Fruit fly (Drosophila melanogaster) ovary, adult (tissue): Measurements from ENCODE around the gene CG42359.

Source experiments
- CG17801 ChIP-seq: fragments of 200-800 bp; optimal IDR thresholded peaks from 2 replicates; lab custom pipeline; 2019; ENCODE audit warnings: missing biosample characterization, mild to moderate bottlenecking, missing genetic modification characterization, moderate library complexity; ENCODE audit not compliant: partially characterized antibody

The CG42359 gene

DNA sequence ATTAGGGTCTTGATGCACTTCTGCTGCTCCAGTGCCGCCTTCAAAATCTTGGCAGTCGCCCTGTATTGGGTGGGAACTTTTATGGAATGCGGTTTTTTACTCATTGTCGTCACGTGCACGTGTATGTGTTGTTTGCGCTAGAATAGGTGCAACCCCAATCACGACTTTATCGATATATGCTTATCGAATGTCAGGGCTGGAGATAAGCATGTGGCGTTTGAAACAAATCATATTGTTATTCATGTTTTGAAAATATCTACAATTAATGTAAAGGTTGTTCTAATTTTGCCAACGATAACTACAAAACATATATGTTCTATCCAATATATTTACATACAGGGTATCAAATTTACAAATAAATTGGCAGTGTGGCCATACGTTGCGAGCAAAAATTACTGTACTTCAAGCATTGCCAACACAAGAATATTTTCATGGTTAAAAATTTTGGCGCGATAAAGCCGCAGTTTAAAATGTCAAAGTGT lies at the start of gene CG42359, which contains the start of gene Nsun5:
Gene CG42359 (minus strand): TSS at position 166 of the 482 bp plus-strand sequence.
Gene Nsun5 (minus strand): TSS at position 166 of the 482 bp plus-strand sequence.
- TF ChIP-seq CG17801: peak; percentile 87

- peak; percentile 97 for TF ChIP-seq CG17801
These were observed 49.7 kb upstream of the CG42359 start, which contains the start of gene cry for dm6 chr3R:19211778-19212177. cry (plus strand) TSS chr3R:19212154.

- no peak for TF ChIP-seq CG17801
These were observed 27.9 kb upstream of the CG42359 start for dm6 chr3R:19190020-19190419.

DNA sequence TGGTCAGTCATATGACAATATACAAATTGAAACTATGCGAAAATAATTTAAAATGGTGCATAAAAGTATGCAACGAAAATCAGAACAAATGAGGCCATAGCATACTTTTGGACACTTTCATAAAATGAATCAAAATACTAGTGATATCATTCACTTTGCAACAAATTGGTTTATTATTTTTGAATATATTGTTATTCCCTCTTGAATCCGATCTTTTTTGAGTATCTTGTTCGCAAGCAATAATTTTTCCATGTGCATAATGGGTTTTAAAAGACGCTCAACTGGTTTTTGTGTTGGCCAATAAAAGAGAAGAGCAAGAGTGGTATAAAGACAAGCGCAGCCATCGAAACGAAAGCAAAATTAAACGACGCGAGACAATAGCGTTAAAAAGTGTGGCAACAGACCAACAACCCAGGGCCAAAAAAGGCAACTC lies 25.6 kb upstream of the CG42359 start:
- no peak for TF ChIP-seq CG17801

DNA sequence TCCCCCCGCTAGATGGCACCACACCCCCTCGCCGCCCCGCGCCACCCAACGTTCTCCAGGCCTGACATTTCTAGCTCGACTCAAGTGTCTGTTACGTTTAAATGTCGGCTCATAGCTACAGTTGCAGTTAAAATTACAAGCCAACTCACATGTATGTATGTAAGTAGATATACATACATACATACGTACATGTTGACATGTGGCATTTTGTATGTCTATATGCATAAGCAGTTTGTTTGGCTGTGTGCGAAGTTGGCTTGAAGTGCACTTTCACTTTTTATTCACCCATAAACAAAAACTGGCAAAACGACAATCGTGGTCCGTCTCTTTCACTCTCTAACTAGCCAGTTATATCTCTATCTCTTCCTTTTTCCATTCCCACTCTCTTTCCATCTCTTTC lies 20.7 kb upstream of the CG42359 start:
- TF ChIP-seq CG17801: no peak

dm6 chr3R:19181214-19181613 lies 19.1 kb upstream of the CG42359 start:
- TF ChIP-seq CG17801: no peak

dm6 chr3R:19180263-19180893 lies 18.3 kb upstream of the CG42359 start, which contains the start of the genes CG5555 and myd:
CG5555 (minus strand) TSS chr3R:19180538.
myd (plus strand) TSS chr3R:19180659.
- TF ChIP-seq CG17801: no peak

DNA sequence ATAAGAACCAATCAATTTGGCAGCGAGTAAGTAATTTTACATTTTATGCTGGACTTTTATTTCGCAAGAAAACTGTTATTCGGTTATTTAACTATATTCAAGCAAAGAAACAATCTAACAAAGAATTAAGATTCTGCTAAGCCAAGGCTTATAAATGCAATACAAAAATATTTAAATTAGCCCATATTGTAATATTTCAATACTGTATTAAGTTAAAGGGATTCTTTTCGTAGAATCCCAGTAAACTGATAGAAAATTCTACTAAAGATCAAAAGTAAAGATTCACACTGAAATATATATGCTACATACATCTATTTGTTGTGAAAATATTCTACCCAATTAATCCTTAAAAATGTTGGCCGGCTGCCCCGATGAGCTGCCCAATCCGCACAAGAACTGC lies 14.6 kb upstream of the CG42359 start, which contains the start of gene CG14282:
Gene CG14282 (plus strand): TSS at position 301 of the 400 bp plus-strand sequence.
- no peak for TF ChIP-seq CG17801

dm6 chr3R:19174512-19174911 lies 12.4 kb upstream of the CG42359 start:
- TF ChIP-seq CG17801: no peak

dm6 chr3R:19167521-19167920 lies 5.4 kb upstream of the CG42359 start:
- TF ChIP-seq CG17801: peak; percentile 60

DNA sequence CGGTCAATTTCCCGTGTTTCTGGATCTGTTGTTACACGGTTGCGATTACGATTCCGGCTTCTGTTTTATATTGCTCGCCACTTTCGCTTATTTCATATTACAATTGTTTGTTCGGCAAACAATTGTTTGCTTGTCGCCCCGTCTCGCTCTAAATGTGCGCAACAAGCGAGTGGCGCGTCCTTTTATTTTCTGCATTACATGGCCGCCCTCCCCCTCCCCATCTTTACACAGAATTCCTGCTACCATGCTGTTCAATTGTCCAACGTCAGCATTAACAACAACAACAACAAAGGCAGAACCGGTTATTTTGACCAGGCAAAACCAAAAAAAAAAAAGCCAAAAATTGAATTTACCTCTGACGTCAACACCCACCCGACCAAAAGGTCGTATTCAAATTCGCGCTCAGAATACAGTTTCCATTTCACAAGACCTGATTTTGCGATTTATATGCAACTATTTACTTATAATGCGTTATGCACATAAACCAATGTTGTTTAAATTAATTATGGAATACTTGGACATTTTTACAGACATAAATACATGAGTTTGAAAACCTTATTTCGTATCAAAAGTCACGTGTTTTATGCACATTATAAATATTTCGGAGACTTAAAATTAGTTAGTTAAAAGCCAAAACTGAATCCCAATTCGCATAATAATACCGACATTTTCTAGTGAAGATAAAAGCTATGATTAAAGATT lies 4.1 kb upstream of the CG42359 start:
- no peak for TF ChIP-seq CG17801

DNA sequence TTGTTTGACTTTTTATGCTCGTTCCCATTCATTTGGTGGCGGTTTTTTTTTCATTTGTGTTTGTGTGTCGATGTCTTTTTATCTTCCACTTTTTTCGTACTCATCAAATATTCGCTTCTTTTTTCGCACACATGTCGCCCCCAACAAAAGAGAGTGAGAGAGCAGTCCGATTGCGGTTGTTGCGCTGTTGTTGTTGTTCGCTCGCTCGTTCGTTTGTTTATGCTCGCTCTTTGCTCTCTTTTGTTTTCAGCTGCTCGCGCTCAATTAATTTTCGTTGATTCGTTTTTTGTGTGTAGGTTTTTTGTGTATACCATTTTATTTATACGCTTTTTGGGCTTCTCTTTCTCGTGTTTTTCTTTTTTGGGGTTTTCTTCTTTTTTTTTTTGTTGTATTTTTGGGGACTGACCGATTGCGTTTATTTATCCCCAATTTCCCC lies 3.5 kb upstream of the CG42359 start:
- peak; percentile 75 for TF ChIP-seq CG17801

DNA sequence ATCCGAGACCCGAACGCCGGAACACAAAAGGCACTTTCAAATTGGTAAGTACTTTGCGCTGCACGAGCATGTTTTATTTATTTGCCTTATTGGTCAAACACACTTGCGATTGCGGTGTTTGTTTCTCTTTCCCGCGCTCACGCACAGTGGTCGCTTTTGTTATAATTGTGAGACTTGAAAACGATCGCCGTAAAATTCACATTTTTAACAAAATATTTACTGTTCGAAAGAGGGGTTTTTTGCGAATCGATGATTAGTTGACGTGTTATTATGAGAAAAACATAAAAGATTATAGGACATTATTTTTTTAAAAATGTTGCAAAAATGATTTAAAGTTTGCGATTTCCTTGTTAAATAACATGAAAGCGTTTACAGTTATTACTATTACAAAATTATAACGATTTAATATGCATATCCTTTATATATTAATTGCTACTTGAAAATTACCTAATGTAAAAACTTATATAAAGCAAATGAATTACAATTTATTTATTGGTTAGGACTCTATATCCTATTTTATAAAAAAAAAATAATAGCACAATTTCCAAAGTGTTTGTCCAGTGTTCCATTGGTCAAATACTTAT lies 2.9 kb upstream of the CG42359 start:
- TF ChIP-seq CG17801: peak; percentile 3

DNA sequence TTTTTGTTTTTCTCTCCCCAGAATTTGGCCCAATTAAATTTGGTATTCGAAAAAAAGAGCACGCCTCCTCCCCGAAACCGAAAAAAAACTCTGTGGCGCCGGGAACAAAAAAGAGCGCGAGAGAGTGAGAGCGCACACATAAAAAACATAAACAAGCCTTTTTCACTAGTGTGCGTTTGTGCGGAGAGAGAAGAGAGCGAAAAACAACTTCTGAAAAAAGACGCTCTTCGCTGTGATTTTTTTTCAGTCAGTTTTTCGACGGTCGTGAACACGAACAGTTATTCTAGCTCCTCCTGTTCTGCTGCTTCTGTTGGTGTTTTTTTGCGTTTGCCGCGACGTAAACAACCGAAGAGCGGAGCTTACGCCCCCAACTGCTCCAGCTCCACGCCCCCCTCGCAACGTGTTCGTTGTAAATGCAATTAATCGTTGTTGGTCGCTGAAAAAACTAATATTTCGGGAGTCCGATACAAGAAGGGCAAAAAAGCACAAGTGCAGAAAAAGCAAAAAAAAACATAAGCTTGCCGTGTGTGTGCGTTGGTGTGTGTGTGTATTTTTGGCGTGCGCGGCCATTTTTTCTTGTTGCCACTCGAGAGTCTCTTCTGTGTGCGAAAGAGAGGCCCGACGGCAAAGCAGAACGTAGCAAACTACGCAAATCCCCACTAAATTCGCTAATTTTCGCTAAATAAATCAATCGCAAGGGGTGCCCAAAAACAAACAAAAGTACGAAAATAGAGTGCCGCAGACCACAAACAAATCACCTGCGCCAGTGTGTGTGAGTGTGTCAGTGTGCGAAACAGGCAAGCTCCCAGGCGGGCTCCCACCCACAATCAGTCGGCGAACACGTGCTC lies 2.1 kb upstream of the CG42359 start, which contains the start of gene sqz:
Gene sqz (plus strand): TSS at position 240 of the 848 bp plus-strand sequence.
- peak; percentile 83 for TF ChIP-seq CG17801

DNA sequence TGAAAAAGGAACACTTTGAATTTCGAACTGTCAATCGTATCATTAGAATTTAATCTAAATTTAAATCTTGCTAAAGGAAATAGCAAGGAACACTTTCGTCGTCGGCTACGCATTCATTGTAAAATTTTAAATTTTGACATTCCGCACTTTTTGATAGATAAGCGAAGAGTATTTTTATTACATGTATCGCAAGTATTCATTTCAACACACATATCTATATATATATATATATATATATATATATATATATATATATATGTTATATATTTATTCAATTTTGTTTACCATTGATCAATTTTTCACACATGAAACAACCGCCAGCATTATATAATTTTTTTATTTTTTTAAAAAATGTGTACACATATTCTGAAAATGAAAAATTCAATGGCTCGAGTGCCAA lies 2.3 kb downstream of the CG42359 start, which contains the start of gene CG11779:
Gene CG11779 (minus strand): TSS at position 101 of the 400 bp plus-strand sequence.
- TF ChIP-seq CG17801: no peak

- peak; percentile 86 for TF ChIP-seq CG17801
These were observed 4.1 kb downstream of the CG42359 start for dm6 chr3R:19157997-19158396.
